Fruit fly (Drosophila melanogaster) whole organism, embryonic: Measurements from ENCODE around the gene CG34057.

ENCODE experiments used
- B-H2 ChIP-seq: fragments of 200-800 bp; sonication (Bioruptor generic); optimal IDR thresholded peaks from 2 replicates; lab custom pipeline; 2018; ENCODE audit warnings: missing biosample characterization, mild to moderate bottlenecking, missing genetic modification characterization
- Bdp1 ChIP-seq: fragments of 200-800 bp; sonication (Bioruptor generic); optimal IDR thresholded peaks from 3 replicates; lab custom pipeline; 2016; ENCODE audit warnings: missing biosample characterization, missing genetic modification characterization
- Bteb2 ChIP-seq: fragments of 200-800 bp; sonication (Bioruptor generic); optimal IDR thresholded peaks from 2 replicates; lab custom pipeline; 2016; ENCODE audit warnings: missing biosample characterization, missing genetic modification characterization
- CG10366 ChIP-seq: fragments of 200-800 bp; sonication (Bioruptor generic); IDR thresholded peaks from 2 replicates; pipeline ENCODE4 v1.3.6; 2022; ENCODE audit warnings: missing biosample characterization, missing genetic modification characterization
- CG10959 ChIP-seq: fragments of 200-800 bp; sonication (Bioruptor generic); IDR thresholded peaks from 2 replicates; pipeline ENCODE4 v1.3.6; 2022; ENCODE audit warnings: missing biosample characterization, missing genetic modification characterization
- CG10979 ChIP-seq: fragments of 200-800 bp; sonication (Bioruptor generic); optimal IDR thresholded peaks from 2 replicates; lab custom pipeline; 2018; ENCODE audit warnings: missing biosample characterization, mild to moderate bottlenecking, missing genetic modification characterization, moderate library complexity
- CG11247 ChIP-seq: fragments of 200-800 bp; sonication (Bioruptor generic); IDR thresholded peaks from 2 replicates; pipeline ENCODE4 v1.3.6; 2022; ENCODE audit warnings: missing biosample characterization, missing genetic modification characterization
- CG12744 ChIP-seq: fragments of 200-800 bp; sonication (Bioruptor generic); optimal IDR thresholded peaks from 2 replicates; lab custom pipeline; 2016; ENCODE audit warnings: missing biosample characterization, missing genetic modification characterization
- CG17359 ChIP-seq: fragments of 200-800 bp; sonication (Bioruptor generic); optimal IDR thresholded peaks from 3 replicates; lab custom pipeline; 2018; ENCODE audit warnings: missing biosample characterization, mild to moderate bottlenecking, missing genetic modification characterization, moderate library complexity
- CG17612 ChIP-seq: fragments of 200-800 bp; sonication (Bioruptor generic); IDR thresholded peaks from 2 replicates; pipeline ENCODE4 v1.3.6; 2022; ENCODE audit warnings: missing biosample characterization, missing genetic modification characterization
- CG1832 ChIP-seq: fragments of 200-800 bp; sonication (Bioruptor generic); optimal IDR thresholded peaks from 2 replicates; lab custom pipeline; 2017; ENCODE audit warnings: missing biosample characterization, mild to moderate bottlenecking, missing genetic modification characterization, inconsistent platforms
- CG18599 ChIP-seq: fragments of 200-800 bp; sonication (Bioruptor generic); optimal IDR thresholded peaks from 3 replicates; lab custom pipeline; 2017; ENCODE audit warnings: missing biosample characterization, missing genetic modification characterization, mild to moderate bottlenecking, moderate library complexity, missing genetic modification reagents
- CG30020 ChIP-seq: fragments of 200-800 bp; optimal IDR thresholded peaks from 2 replicates; lab custom pipeline; 2019; ENCODE audit warnings: missing biosample characterization, mild to moderate bottlenecking, missing genetic modification characterization, moderate library complexity
- CG34422 ChIP-seq: fragments of 200-800 bp; sonication (Bioruptor generic); IDR thresholded peaks from 3 replicates; pipeline ENCODE4 v1.3.6; 2022; ENCODE audit warnings: missing biosample characterization, missing genetic modification characterization
- CG5953 ChIP-seq: fragments of 200-800 bp; sonication (Bioruptor generic); IDR thresholded peaks from 2 replicates; pipeline ENCODE4 v1.3.6; 2022; ENCODE audit warnings: missing biosample characterization, missing genetic modification characterization
- CG6272 ChIP-seq: fragments of 200-800 bp; sonication (Bioruptor generic); IDR thresholded peaks from 2 replicates; pipeline ENCODE4 v1.3.6; 2022; ENCODE audit warnings: missing biosample characterization, missing genetic modification characterization
- CG6689 ChIP-seq: fragments of 200-800 bp; sonication (Bioruptor generic); IDR thresholded peaks from 2 replicates; pipeline ENCODE4 v1.3.6; 2022; ENCODE audit warnings: missing biosample characterization, missing genetic modification characterization
- CG6765 ChIP-seq: fragments of 200-800 bp; sonication (Bioruptor generic); optimal IDR thresholded peaks from 3 replicates; lab custom pipeline; 2017; ENCODE audit warnings: missing biosample characterization, mild to moderate bottlenecking, missing genetic modification characterization
- CG8281 ChIP-seq: fragments of 200-800 bp; sonication (Bioruptor generic); optimal IDR thresholded peaks from 2 replicates; lab custom pipeline; 2018; ENCODE audit warnings: missing biosample characterization, mild to moderate bottlenecking, missing genetic modification characterization, moderate library complexity
- CG8765 ChIP-seq: fragments of 200-800 bp; sonication (Bioruptor generic); IDR thresholded peaks from 2 replicates; pipeline ENCODE4 v1.3.6; 2022; ENCODE audit warnings: missing biosample characterization, missing genetic modification characterization
- CoRest ChIP-seq: fragments of 200-800 bp; sonication (Bioruptor generic); optimal IDR thresholded peaks from 3 replicates; lab custom pipeline; 2018; ENCODE audit warnings: missing biosample characterization, mild to moderate bottlenecking, missing genetic modification characterization, moderate library complexity
- Fer2 ChIP-seq: fragments of 200-800 bp; sonication (Bioruptor generic); optimal IDR thresholded peaks from 2 replicates; lab custom pipeline; 2018; ENCODE audit warnings: missing biosample characterization, mild to moderate bottlenecking, missing genetic modification characterization, moderate library complexity
- Gsc ChIP-seq: fragments of 200-800 bp; sonication (Bioruptor generic); IDR thresholded peaks from 2 replicates; pipeline ENCODE4 v1.3.6; 2022; ENCODE audit warnings: missing biosample characterization, missing genetic modification characterization
- HmgZ ChIP-seq: fragments of 200-800 bp; sonication (Bioruptor generic); optimal IDR thresholded peaks from 2 replicates; lab custom pipeline; 2018; ENCODE audit warnings: missing biosample characterization, mild to moderate bottlenecking, missing genetic modification characterization
- Hr51 ChIP-seq, 2 experiments: fragments of 200-800 bp; sonication (Bioruptor generic); optimal IDR thresholded peaks; 2 replicates in 1 of 2; 3 replicates in 1 of 2; lab custom pipeline; 2016 to 2018; ENCODE audit warnings: missing biosample characterization in 2 of 2, missing genetic modification characterization in 2 of 2, mild to moderate bottlenecking in 1 of 2, moderate library complexity in 1 of 2
- Jarid2 ChIP-seq: fragments of 200-800 bp; sonication (Bioruptor generic); optimal IDR thresholded peaks from 3 replicates; lab custom pipeline; 2017; ENCODE audit warnings: mild to moderate bottlenecking, missing biosample characterization, missing genetic modification reagents, missing genetic modification characterization
- MESR4 ChIP-seq: fragments of 200-800 bp; sonication (Bioruptor generic); optimal IDR thresholded peaks from 2 replicates; lab custom pipeline; 2018; ENCODE audit warnings: missing biosample characterization, mild to moderate bottlenecking, missing genetic modification characterization, moderate library complexity
- Six4 ChIP-seq: fragments of 200-800 bp; sonication (Bioruptor generic); optimal IDR thresholded peaks from 2 replicates; lab custom pipeline; 2016; ENCODE audit warnings: missing biosample characterization, missing genetic modification characterization
- Usf ChIP-seq: fragments of 200-800 bp; sonication (Bioruptor generic); optimal IDR thresholded peaks from 2 replicates; lab custom pipeline; 2017; ENCODE audit warnings: missing genotype, missing biosample characterization, missing genetic modification characterization
- Xrp1 ChIP-seq: fragments of 200-800 bp; sonication (Bioruptor generic); IDR thresholded peaks from 2 replicates; pipeline ENCODE4 v1.3.6; 2022; ENCODE audit warnings: missing biosample characterization, missing genetic modification characterization
- YL-1 ChIP-seq: fragments of 200-800 bp; sonication (Bioruptor generic); optimal IDR thresholded peaks from 3 replicates; lab custom pipeline; 2017; ENCODE audit warnings: missing biosample characterization, mild to moderate bottlenecking, missing genetic modification characterization
- danr ChIP-seq: fragments of 200-800 bp; sonication (Bioruptor generic); IDR thresholded peaks from 2 replicates; pipeline ENCODE4 v1.3.6; 2022; ENCODE audit warnings: missing biosample characterization, missing genetic modification characterization
- dmrt99B ChIP-seq: fragments of 200-800 bp; sonication (Bioruptor generic); optimal IDR thresholded peaks from 2 replicates; lab custom pipeline; 2018; ENCODE audit warnings: missing biosample characterization, mild to moderate bottlenecking, missing genetic modification characterization, moderate library complexity
- dpn ChIP-seq, 2 experiments: fragments of 200-800 bp; sonication (Bioruptor generic); optimal IDR thresholded peaks; 3 replicates each; lab custom pipeline; 2016; ENCODE audit warnings: missing biosample characterization in 2 of 2, missing genetic modification characterization in 2 of 2
- dysf ChIP-seq: fragments of 200-800 bp; sonication (Bioruptor generic); IDR thresholded peaks from 3 replicates; pipeline ENCODE4 v1.3.6; 2022; ENCODE audit warnings: missing biosample characterization, missing genetic modification characterization
- gfzf ChIP-seq: fragments of 200-800 bp; sonication (Bioruptor generic); optimal IDR thresholded peaks from 2 replicates; lab custom pipeline; 2016; ENCODE audit warnings: missing biosample characterization, mild to moderate bottlenecking, missing genetic modification characterization, moderate library complexity
- gro ChIP-seq: fragments of 200-800 bp; sonication (Bioruptor generic); optimal IDR thresholded peaks from 2 replicates; lab custom pipeline; 2016; ENCODE audit warnings: missing biosample characterization, missing genetic modification characterization
- lab ChIP-seq: fragments of 200-800 bp; sonication (Bioruptor generic); optimal IDR thresholded peaks from 3 replicates; lab custom pipeline; 2017; ENCODE audit warnings: missing biosample characterization, missing genetic modification characterization, mild to moderate bottlenecking, moderate library complexity, missing genetic modification reagents
- lilli ChIP-seq: fragments of 200-800 bp; sonication (Bioruptor generic); optimal IDR thresholded peaks from 3 replicates; lab custom pipeline; 2016; ENCODE audit warnings: missing biosample characterization, missing genetic modification characterization
- mirr ChIP-seq: fragments of 200-800 bp; sonication (Bioruptor generic); optimal IDR thresholded peaks from 3 replicates; lab custom pipeline; 2018; ENCODE audit warnings: missing biosample characterization, mild to moderate bottlenecking, missing genetic modification characterization
- nom ChIP-seq: fragments of 200-800 bp; sonication (Bioruptor generic); optimal IDR thresholded peaks from 2 replicates; lab custom pipeline; 2017; ENCODE audit warnings: missing biosample characterization, missing genetic modification characterization, mild to moderate bottlenecking, moderate library complexity, missing genetic modification reagents
- onecut ChIP-seq: fragments of 200-800 bp; sonication (Bioruptor generic); IDR thresholded peaks from 2 replicates; pipeline ENCODE4 v1.3.6; 2022; ENCODE audit warnings: missing biosample characterization, missing genetic modification characterization
- pita ChIP-seq: fragments of 200-800 bp; sonication (Bioruptor generic); optimal IDR thresholded peaks from 2 replicates; lab custom pipeline; 2017; ENCODE audit warnings: missing biosample characterization, mild to moderate bottlenecking, missing genetic modification characterization
- pzg ChIP-seq: fragments of 200-800 bp; sonication (Bioruptor generic); optimal IDR thresholded peaks from 3 replicates; lab custom pipeline; 2018; ENCODE audit warnings: missing biosample characterization, mild to moderate bottlenecking, missing genetic modification characterization, moderate library complexity
- sd ChIP-seq: fragments of 200-800 bp; sonication (Bioruptor generic); optimal IDR thresholded peaks from 3 replicates; lab custom pipeline; 2018; ENCODE audit warnings: missing biosample characterization, mild to moderate bottlenecking, missing genetic modification characterization, moderate library complexity
- shn ChIP-seq: fragments of 200-800 bp; sonication (Bioruptor generic); optimal IDR thresholded peaks from 3 replicates; lab custom pipeline; 2016; ENCODE audit warnings: missing biosample characterization, missing genetic modification characterization
- sug ChIP-seq: fragments of 200-800 bp; optimal IDR thresholded peaks from 2 replicates; lab custom pipeline; 2019; ENCODE audit warnings: missing biosample characterization, mild to moderate bottlenecking, missing genetic modification characterization, moderate library complexity
- tap ChIP-seq: fragments of 200-800 bp; optimal IDR thresholded peaks from 3 replicates; lab custom pipeline; 2019; ENCODE audit warnings: missing biosample characterization, mild to moderate bottlenecking, missing genetic modification characterization, moderate library complexity
- unc-4 ChIP-seq: fragments of 200-800 bp; sonication (Bioruptor generic); IDR thresholded peaks from 2 replicates; pipeline ENCODE4 v1.3.6; 2022; ENCODE audit warnings: missing biosample characterization, missing genetic modification characterization; ENCODE audit not compliant: partially characterized antibody

CG34057 gene

DNA sequence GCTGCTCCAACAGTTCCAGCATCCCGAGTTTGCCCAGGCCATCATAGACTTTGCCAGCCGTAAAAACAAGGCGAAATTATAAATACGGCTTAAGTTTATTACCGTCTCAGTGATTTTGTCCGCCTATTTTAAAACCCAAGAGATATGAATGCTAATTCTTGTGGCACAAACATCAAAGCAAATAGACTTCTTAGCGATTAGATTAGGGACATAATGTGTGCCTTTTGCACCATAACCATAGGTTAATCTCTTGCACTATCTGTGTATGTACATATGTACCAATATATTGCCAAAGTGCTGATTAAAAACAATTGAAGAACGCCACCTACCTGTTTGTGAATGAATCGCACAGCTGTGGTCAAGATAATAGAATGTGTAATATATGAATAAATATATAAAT lies 44.9 kb upstream of the CG34057 start (continued):
- TF ChIP-seq Xrp1 (GFP tag; lab: Robert Waterston, UW) (no peak), Jarid2 (GFP tag; lab: Kevin White, UChicago) (no peak), dpn (GFP tag; optimal IDR thresholded peaks at IDR 0.05; lab: Kevin White, UChicago) (no peak), dmrt99B (tag; lab: Kevin White, UChicago) (no peak), CG18599 (peak; percentile 16), nom (GFP tag; lab: Kevin White, UChicago) (no peak), shn (GFP tag; lab: Kevin White, UChicago) (no peak), CG6765 (GFP tag; lab: Kevin White, UChicago) (no peak), pzg (GFP tag; lab: Kevin White, UChicago) (no peak), unc-4 (GFP tag; lab: Robert Waterston, UW) (no peak), sd (tag; lab: Kevin White, UChicago) (peak; percentile 47), CG30020 (tag; lab: Kevin White, UChicago) (no peak), CG5953 (no peak), Bteb2 (GFP tag; lab: Kevin White, UChicago) (no peak), CG11247 (GFP tag; lab: Robert Waterston, UW) (no peak), tap (tag; lab: Kevin White, UChicago) (no peak), lab (GFP tag; lab: Kevin White, UChicago) (peak; percentile 5), CG12744 (GFP tag; lab: Kevin White, UChicago) (no peak), CG34422 (GFP tag; lab: Robert Waterston, UW) (no peak), Fer2 (tag; lab: Kevin White, UChicago) (no peak), CG17612 (GFP tag; lab: Robert Waterston, UW) (no peak), CG10979 (tag; lab: Kevin White, UChicago) (no peak), Six4 (GFP tag; lab: Kevin White, UChicago) (no peak), CG6272 (GFP tag; lab: Robert Waterston, UW) (no peak), Bdp1 (no peak), Hr51 (GFP tag; optimal IDR thresholded peaks at IDR 0.05; lab: Kevin White, UChicago) (no peak), CG10366 (no peak), CG8281 (tag; lab: Kevin White, UChicago) (peak; percentile 26), HmgZ (tag; lab: Kevin White, UChicago) (no peak), CG6689 (GFP tag; lab: Robert Waterston, UW) (no peak), pita (GFP tag; lab: Kevin White, UChicago) (no peak)

DNA sequence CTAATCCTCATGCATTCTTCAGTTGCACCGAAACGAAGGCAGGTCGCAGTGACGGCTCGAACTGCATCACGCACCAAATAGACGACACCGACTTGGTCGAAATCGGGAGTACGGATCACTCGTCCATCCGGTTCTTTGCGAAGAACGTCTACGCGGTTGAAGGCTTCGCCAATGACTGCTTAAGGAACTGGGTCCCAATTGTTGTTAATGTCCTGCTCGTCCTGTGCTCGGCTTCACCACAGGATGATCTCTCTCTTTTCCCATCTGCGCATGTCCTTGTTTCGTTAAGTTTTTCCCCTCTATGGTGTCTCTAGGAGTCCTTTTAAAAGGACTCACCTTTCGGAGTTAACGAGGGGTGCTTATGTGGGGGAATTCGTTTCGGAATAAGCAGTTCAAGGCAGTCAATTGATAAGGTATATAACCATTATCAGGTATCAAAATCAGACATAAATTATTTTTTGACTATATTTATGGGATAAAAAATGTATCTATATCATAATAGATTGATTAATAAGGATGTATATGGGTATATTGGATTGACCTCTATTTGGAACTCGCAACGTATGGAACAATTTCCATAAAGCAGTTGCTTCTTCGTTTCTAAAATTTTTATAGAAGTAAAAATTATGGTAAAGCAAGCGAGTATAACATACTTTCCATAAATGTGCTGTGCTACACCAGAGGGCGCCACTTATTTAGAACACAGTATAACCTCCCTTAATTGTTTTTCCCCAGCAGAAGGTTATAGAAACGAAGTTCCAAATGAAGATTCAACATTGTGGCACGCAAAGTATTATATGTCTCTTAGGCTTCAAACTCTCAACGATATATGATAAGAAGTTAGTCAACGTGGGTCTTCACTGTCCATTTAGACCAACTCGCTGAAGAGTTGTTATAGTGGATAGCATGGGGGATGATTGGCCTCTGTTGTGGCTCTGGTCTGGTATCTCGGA lies 39.8 kb upstream of the CG34057 start, which contains the start of gene dpr20:
dpr20 (minus strand) TSS at position 186 of the 953 bp plus-strand sequence.
- TF ChIP-seq CoRest (tag; lab: Kevin White, UChicago) (peak; percentile 71), CG1832 (no peak), gro (peak; percentile 40), CG10959 (GFP tag; lab: Robert Waterston, UW) (peak; percentile 36), MESR4 (peak; percentile 4), CG17359 (tag; lab: Kevin White, UChicago) (peak; percentile 72), YL-1 (GFP tag; lab: Kevin White, UChicago) (no peak), sug (tag; lab: Kevin White, UChicago) (peak; percentile 64), danr (GFP tag; lab: Robert Waterston, UW) (peak; percentile 48; the same call in 1 of the 2 replicates), onecut (GFP tag; lab: Robert Waterston, UW) (peak; percentile 76), gfzf (GFP tag; lab: Kevin White, UChicago) (no peak), lilli (GFP tag; lab: Kevin White, UChicago) (peak; percentile 89), Gsc (no peak), mirr (GFP tag; lab: Kevin White, UChicago) (peak; percentile 60), CG8765 (GFP tag; lab: Robert Waterston, UW) (peak; percentile 80), B-H2 (GFP tag; lab: Kevin White, UChicago) (peak; percentile 92), Usf (GFP tag; lab: Kevin White, UChicago) (peak; percentile 9), dysf (peak; percentile 91)
